Fruit fly (Drosophila melanogaster): ENCODE results near the gene Rrp6.

The Rrp6 gene

DNA sequence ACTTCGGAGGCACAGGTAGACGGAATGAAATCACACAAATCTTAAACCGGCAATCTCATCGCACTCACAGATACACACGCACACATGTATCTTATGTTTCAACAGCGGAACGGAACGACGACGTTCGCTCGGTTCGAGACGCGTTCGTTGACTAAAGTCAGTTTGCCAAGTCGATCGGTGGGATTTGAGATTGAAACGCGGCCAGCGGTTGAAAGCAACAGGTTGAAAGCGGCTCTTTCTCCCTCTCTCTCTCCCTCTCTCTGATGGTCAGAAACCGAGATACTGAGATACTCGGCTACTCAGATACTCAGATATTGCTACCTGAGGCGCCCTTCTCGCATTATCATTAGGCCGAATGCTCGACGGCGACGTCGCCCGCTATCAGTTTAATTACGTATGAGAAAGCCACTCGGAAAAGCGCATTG, 32.3 kb downstream of the Rrp6 start (continued):
- TF ChIP-seq Hmr (GFP tag; optimal IDR thresholded peaks at IDR 0.05), result peak; percentile 78
- no peak for TF ChIP-seq CG17802 (tag; optimal IDR thresholded peaks at IDR 0.05)
- no peak for TF ChIP-seq slou (GFP tag; optimal IDR thresholded peaks at IDR 0.05)
- peak; percentile 71; the same call in 1 of the 2 replicates for TF ChIP-seq sob (GFP tag; IDR thresholded peaks at IDR 0.05)
- TF ChIP-seq CG11723 (GFP tag; optimal IDR thresholded peaks at IDR 0.05), result peak; percentile 53
- TF ChIP-seq ems (GFP tag; optimal IDR thresholded peaks at IDR 0.05), result peak; percentile 5
- TF ChIP-seq CG11695 (GFP tag; IDR thresholded peaks at IDR 0.05), result 0 out of 3 replicates have a peak, but pooled peaks have one; percentile 15
- TF ChIP-seq sqz (GFP tag; optimal IDR thresholded peaks at IDR 0.05), result peak; percentile 28
- no peak for TF ChIP-seq Ada2b (GFP tag; IDR thresholded peaks at IDR 0.05)
- peak; percentile 72 for TF ChIP-seq B-H2 (GFP tag; optimal IDR thresholded peaks at IDR 0.05)
- TF ChIP-seq HLHmδ (GFP tag; optimal IDR thresholded peaks at IDR 0.05), result peak; percentile 62
- peak; percentile 84 for TF ChIP-seq BtbVII (GFP tag; optimal IDR thresholded peaks at IDR 0.05)
- TF ChIP-seq vfl (GFP tag; optimal IDR thresholded peaks at IDR 0.05), result peak; percentile 66
- 0 out of 2 replicates have a peak, but pooled peaks have one; percentile 8 for TF ChIP-seq CG10959 (GFP tag; IDR thresholded peaks at IDR 0.05)
- TF ChIP-seq CG12219 (GFP tag; optimal IDR thresholded peaks at IDR 0.05), result peak; percentile 67
- TF ChIP-seq Fer3 (tag; optimal IDR thresholded peaks at IDR 0.05), result no peak
- peak; percentile 22; the same call in 1 of the 2 replicates for TF ChIP-seq Bgb (GFP tag; IDR thresholded peaks at IDR 0.05; ENCODE audit: partially characterized antibody)
- peak; percentile 87 for TF ChIP-seq lab (GFP tag; optimal IDR thresholded peaks at IDR 0.05)
- peak; percentile 100 for TF ChIP-seq CG15601 (tag; optimal IDR thresholded peaks at IDR 0.05)
- TF ChIP-seq pfk (GFP tag; optimal IDR thresholded peaks at IDR 0.05), result peak; percentile 85
- no peak for TF ChIP-seq CG15696 (tag; optimal IDR thresholded peaks at IDR 0.05)
- TF ChIP-seq Oli (tag; optimal IDR thresholded peaks at IDR 0.05), result no peak
- no peak for TF ChIP-seq toy (GFP tag; IDR thresholded peaks at IDR 0.05)
- TF ChIP-seq grau (tag; optimal IDR thresholded peaks at IDR 0.05), result peak; percentile 26
- TF ChIP-seq br (optimal IDR thresholded peaks at IDR 0.05), result no peak
- no peak for TF ChIP-seq CG7372 (GFP tag; IDR thresholded peaks at IDR 0.05)
- TF ChIP-seq HmgZ (tag; optimal IDR thresholded peaks at IDR 0.05), result peak; percentile 71
- no peak for TF ChIP-seq ro (GFP tag; IDR thresholded peaks at IDR 0.05)
- 0 out of 3 replicates have a peak, but pooled peaks have one; percentile 37 for TF ChIP-seq CG6175 (GFP tag; IDR thresholded peaks at IDR 0.05)
- peak; percentile 24 for TF ChIP-seq pho (GFP tag; optimal IDR thresholded peaks at IDR 0.05)
- peak; percentile 56; the same call in 1 of the 2 replicates for TF ChIP-seq NFAT (GFP tag; IDR thresholded peaks at IDR 0.05)
- TF ChIP-seq otp (GFP tag; IDR thresholded peaks at IDR 0.05), result peak; percentile 20; the same call in 1 of the 3 replicates
- TF ChIP-seq CG4820 (GFP tag; optimal IDR thresholded peaks at IDR 0.05), result no peak
- peak; percentile 69; the same call in 1 of the 2 replicates for TF ChIP-seq Adf1 (GFP tag; IDR thresholded peaks at IDR 0.05)
- TF ChIP-seq pb (GFP tag; optimal IDR thresholded peaks at IDR 0.05), result peak; percentile 41
- TF ChIP-seq Hey (tag; optimal IDR thresholded peaks at IDR 0.05), result peak; percentile 38
- peak; percentile 51 for TF ChIP-seq CG6254 (GFP tag; optimal IDR thresholded peaks at IDR 0.05)
- TF ChIP-seq Dbx (GFP tag; IDR thresholded peaks at IDR 0.05), result peak; percentile 82; the same call in 2 of the 3 replicates
- TF ChIP-seq Stat92E (GFP tag; optimal IDR thresholded peaks at IDR 0.05), result peak in 1 of 3 experiments; percentile 63
- no peak for TF ChIP-seq CG8765 (GFP tag; IDR thresholded peaks at IDR 0.05)
- peak in 1 of 2 experiments; percentile 42 for TF ChIP-seq bsh (GFP tag; optimal IDR thresholded peaks at IDR 0.05)
- TF ChIP-seq MTF-1 (GFP tag; optimal IDR thresholded peaks at IDR 0.05; ENCODE audit: borderline replicate concordance), result peak; percentile 17
- TF ChIP-seq dysf (GFP tag; IDR thresholded peaks at IDR 0.05), result peak; percentile 28; the same call in 1 of the 3 replicates
- TF ChIP-seq Hsf (GFP tag; optimal IDR thresholded peaks at IDR 0.05), result peak; percentile 24
- TF ChIP-seq CG7839 (tag; optimal IDR thresholded peaks at IDR 0.05), result peak; percentile 20
- TF ChIP-seq Max (GFP tag; optimal IDR thresholded peaks at IDR 0.05), result no peak
- peak; percentile 60 for TF ChIP-seq Meics (GFP tag; optimal IDR thresholded peaks at IDR 0.05)
- TF ChIP-seq Vsx1 (GFP tag; optimal IDR thresholded peaks at IDR 0.05), result peak; percentile 72
- TF ChIP-seq lbe (GFP tag; optimal IDR thresholded peaks at IDR 0.05), result peak; percentile 80
- peak; percentile 5 for TF ChIP-seq bigmax (GFP tag; optimal IDR thresholded peaks at IDR 0.05)
